Fruit fly (Drosophila melanogaster) whole organism, embryonic: Measurements from ENCODE around the gene CG14636.

Experiments
- Atf-2 ChIP-seq: fragments of 200-800 bp; sonication (Bioruptor generic); optimal IDR thresholded peaks from 2 replicates; lab custom pipeline; 2016; ENCODE audit warnings: missing biosample characterization, missing genetic modification characterization
- Bdp1 ChIP-seq: fragments of 200-800 bp; sonication (Bioruptor generic); optimal IDR thresholded peaks from 3 replicates; lab custom pipeline; 2016; ENCODE audit warnings: missing biosample characterization, missing genetic modification characterization
- CG10274 ChIP-seq: fragments of 200-800 bp; sonication (Bioruptor generic); optimal IDR thresholded peaks from 3 replicates; lab custom pipeline; 2017; ENCODE audit warnings: missing biosample characterization, mild to moderate bottlenecking, missing genetic modification characterization
- CG10654 ChIP-seq: fragments of 200-800 bp; sonication (Bioruptor generic); optimal IDR thresholded peaks from 2 replicates; lab custom pipeline; 2016; ENCODE audit warnings: missing biosample characterization, missing genetic modification characterization
- CG11456 ChIP-seq: fragments of 200-800 bp; sonication (Bioruptor generic); IDR thresholded peaks from 3 replicates; pipeline ENCODE4 v1.3.6; 2022; ENCODE audit warnings: missing biosample characterization, missing genetic modification characterization
- CG11504 ChIP-seq: fragments of 200-800 bp; sonication (Bioruptor generic); optimal IDR thresholded peaks from 3 replicates; lab custom pipeline; 2019; ENCODE audit warnings: missing biosample characterization, mild to moderate bottlenecking, missing genetic modification characterization, moderate library complexity
- CG12219 ChIP-seq: fragments of 200-800 bp; sonication (Bioruptor generic); optimal IDR thresholded peaks from 3 replicates; lab custom pipeline; 2018; ENCODE audit warnings: missing biosample characterization, mild to moderate bottlenecking, missing genetic modification characterization
- CG12391 ChIP-seq: fragments of 200-800 bp; sonication (Bioruptor generic); optimal IDR thresholded peaks from 3 replicates; lab custom pipeline; 2018; ENCODE audit warnings: missing biosample characterization, mild to moderate bottlenecking, missing genetic modification characterization, moderate library complexity
- CG13894 ChIP-seq: fragments of 200-800 bp; sonication (Bioruptor generic); optimal IDR thresholded peaks from 3 replicates; lab custom pipeline; 2018; ENCODE audit warnings: missing biosample characterization, mild to moderate bottlenecking, missing genetic modification characterization, moderate library complexity
- CG15269 ChIP-seq: fragments of 200-800 bp; sonication (Bioruptor generic); optimal IDR thresholded peaks from 2 replicates; lab custom pipeline; 2018; ENCODE audit warnings: missing biosample characterization, mild to moderate bottlenecking, missing genetic modification characterization, moderate library complexity
- CG1529 ChIP-seq: fragments of 200-800 bp; sonication (Bioruptor generic); optimal IDR thresholded peaks from 3 replicates; lab custom pipeline; 2018; ENCODE audit warnings: missing biosample characterization, missing genetic modification characterization
- CG1603 ChIP-seq: fragments of 200-800 bp; sonication (Bioruptor generic); optimal IDR thresholded peaks from 2 replicates; lab custom pipeline; 2019; ENCODE audit warnings: missing biosample characterization, mild to moderate bottlenecking, missing genetic modification characterization, moderate library complexity
- CG16863 ChIP-seq: fragments of 200-800 bp; sonication (Bioruptor generic); optimal IDR thresholded peaks from 3 replicates; lab custom pipeline; 2016; ENCODE audit warnings: missing biosample characterization, missing genetic modification characterization
- CG17186 ChIP-seq: fragments of 200-800 bp; sonication (Bioruptor generic); optimal IDR thresholded peaks from 3 replicates; lab custom pipeline; 2017; ENCODE audit warnings: missing biosample characterization, missing genetic modification reagents, missing genetic modification characterization
- CG17328 ChIP-seq: fragments of 200-800 bp; sonication (Bioruptor generic); IDR thresholded peaks from 2 replicates; pipeline ENCODE4 v1.3.6; 2022; ENCODE audit warnings: missing biosample characterization, missing genetic modification characterization
- CG18619 ChIP-seq: fragments of 200-800 bp; sonication (Bioruptor generic); optimal IDR thresholded peaks from 3 replicates; lab custom pipeline; 2017; ENCODE audit warnings: missing biosample characterization, mild to moderate bottlenecking, missing genetic modification characterization
- CG31388 ChIP-seq: fragments of 200-800 bp; sonication (Bioruptor generic); optimal IDR thresholded peaks from 2 replicates; lab custom pipeline; 2016; ENCODE audit warnings: missing biosample characterization, missing genetic modification characterization
- CG4730 ChIP-seq: fragments of 200-800 bp; sonication (Bioruptor generic); IDR thresholded peaks from 2 replicates; pipeline ENCODE4 v1.3.6; 2022; ENCODE audit warnings: missing biosample characterization, missing genetic modification characterization
- CG6175 ChIP-seq: fragments of 200-800 bp; sonication (Bioruptor generic); IDR thresholded peaks from 3 replicates; pipeline ENCODE4 v1.3.6; 2022; ENCODE audit warnings: missing biosample characterization, missing genetic modification characterization
- CG6254 ChIP-seq: fragments of 200-800 bp; sonication (Bioruptor generic); optimal IDR thresholded peaks from 3 replicates; lab custom pipeline; 2017; ENCODE audit warnings: mild to moderate bottlenecking, missing biosample characterization, missing genetic modification reagents, missing genetic modification characterization
- CG7372 ChIP-seq: fragments of 200-800 bp; sonication (Bioruptor generic); IDR thresholded peaks from 2 replicates; pipeline ENCODE4 v1.3.6; 2022; ENCODE audit warnings: missing biosample characterization, missing genetic modification characterization
- CG7963 ChIP-seq: fragments of 200-800 bp; sonication (Bioruptor generic); IDR thresholded peaks from 3 replicates; pipeline ENCODE4 v1.3.6; 2022; ENCODE audit warnings: missing biosample characterization, missing genetic modification characterization; ENCODE audit not compliant: partially characterized antibody
- CG8290 ChIP-seq, 3 experiments: fragments of 200-800 bp; sonication (Bioruptor generic); optimal IDR thresholded peaks; 2 replicates each; lab custom pipeline; 2016 to 2019; ENCODE audit warnings: missing biosample characterization in 3 of 3, missing genetic modification characterization in 3 of 3, mild to moderate bottlenecking in 2 of 3, moderate library complexity in 1 of 3
- CG8359 ChIP-seq: fragments of 200-800 bp; sonication (Bioruptor generic); optimal IDR thresholded peaks from 2 replicates; lab custom pipeline; 2017; ENCODE audit warnings: missing biosample characterization, mild to moderate bottlenecking, missing genetic modification characterization, borderline replicate concordance
- ERR ChIP-seq: fragments of 200-800 bp; sonication (Bioruptor generic); optimal IDR thresholded peaks from 2 replicates; lab custom pipeline; 2016; ENCODE audit warnings: missing biosample characterization, missing genetic modification characterization
- Fer3 ChIP-seq: fragments of 200-800 bp; sonication (Bioruptor generic); optimal IDR thresholded peaks from 2 replicates; lab custom pipeline; 2018; ENCODE audit warnings: missing biosample characterization, mild to moderate bottlenecking, missing genetic modification characterization, moderate library complexity
- GATAe ChIP-seq: fragments of 200-800 bp; sonication (Bioruptor generic); conservative IDR thresholded peaks from 2 replicates; pipeline ENCODE4 v1.3.6; 2022; ENCODE audit warnings: missing biosample characterization, missing genetic modification characterization
- H2.0 ChIP-seq: fragments of 200-800 bp; sonication (Bioruptor generic); IDR thresholded peaks from 2 replicates; pipeline ENCODE4 v1.3.6; 2022; ENCODE audit warnings: missing biosample characterization, missing genetic modification characterization
- HLHmδ ChIP-seq: fragments of 200-800 bp; sonication (Bioruptor generic); optimal IDR thresholded peaks from 2 replicates; lab custom pipeline; 2018; ENCODE audit warnings: missing biosample characterization, mild to moderate bottlenecking, missing genetic modification characterization, moderate library complexity
- HmgZ ChIP-seq: fragments of 200-800 bp; sonication (Bioruptor generic); optimal IDR thresholded peaks from 2 replicates; lab custom pipeline; 2018; ENCODE audit warnings: missing biosample characterization, mild to moderate bottlenecking, missing genetic modification characterization
- Hr51 ChIP-seq, 2 experiments: fragments of 200-800 bp; sonication (Bioruptor generic); optimal IDR thresholded peaks; 2 replicates in 1 of 2; 3 replicates in 1 of 2; lab custom pipeline; 2016 to 2018; ENCODE audit warnings: missing biosample characterization in 2 of 2, missing genetic modification characterization in 2 of 2, mild to moderate bottlenecking in 1 of 2, moderate library complexity in 1 of 2
- Mad ChIP-seq: fragments of 200-800 bp; sonication (Bioruptor generic); optimal IDR thresholded peaks from 2 replicates; lab custom pipeline; 2016; ENCODE audit warnings: missing biosample characterization, missing genetic modification characterization
- Nf-YC ChIP-seq: fragments of 200-800 bp; optimal IDR thresholded peaks from 3 replicates; lab custom pipeline; 2019; ENCODE audit warnings: missing biosample characterization, mild to moderate bottlenecking, missing genetic modification characterization, moderate library complexity
- Oaz ChIP-seq: fragments of 200-800 bp; sonication (Bioruptor generic); IDR thresholded peaks from 2 replicates; pipeline ENCODE4 v1.3.6; 2022; ENCODE audit warnings: missing biosample characterization, missing genetic modification characterization
- Poxn ChIP-seq: fragments of 200-800 bp; sonication (Bioruptor generic); IDR thresholded peaks from 2 replicates; pipeline ENCODE4 v1.3.6; 2022; ENCODE audit warnings: missing biosample characterization, missing genetic modification characterization
- Tbp ChIP-seq: fragments of >200 bp; optimal IDR thresholded peaks from 2 replicates; lab custom pipeline; 2018; ENCODE audit warnings: missing biosample characterization, missing genetic modification characterization
- aop ChIP-seq: fragments of 200-800 bp; sonication (Bioruptor generic); IDR thresholded peaks from 2 replicates; pipeline ENCODE4 v1.3.6; 2022; ENCODE audit warnings: missing biosample characterization, missing genetic modification characterization
- btn ChIP-seq: fragments of 200-800 bp; sonication (Bioruptor generic); optimal IDR thresholded peaks from 2 replicates; lab custom pipeline; 2016; ENCODE audit warnings: missing biosample characterization, missing genetic modification characterization
- chif ChIP-seq, 2 experiments: fragments of 200-800 bp; sonication (Bioruptor generic); optimal IDR thresholded peaks; 3 replicates each; lab custom pipeline; 2016; ENCODE audit warnings: missing biosample characterization in 2 of 2, missing genetic modification characterization in 2 of 2
- eve ChIP-seq, 2 experiments: fragments of >200 bp; optimal IDR thresholded peaks; 2 replicates each; lab custom pipeline; 2017; ENCODE audit warnings: missing biosample characterization in 2 of 2, missing genetic modification characterization in 2 of 2
- ftz-f1 ChIP-seq: fragments of 200-800 bp; sonication (Bioruptor generic); optimal IDR thresholded peaks from 2 replicates; lab custom pipeline; 2016; ENCODE audit warnings: missing biosample characterization, missing genetic modification characterization
- gro ChIP-seq: fragments of 200-800 bp; sonication (Bioruptor generic); optimal IDR thresholded peaks from 2 replicates; lab custom pipeline; 2016; ENCODE audit warnings: missing biosample characterization, missing genetic modification characterization
- hth ChIP-seq: fragments of >200 bp; optimal IDR thresholded peaks from 2 replicates; lab custom pipeline; 2017; ENCODE audit warnings: inconsistent platforms
- kni ChIP-seq: fragments of 200-800 bp; sonication (Bioruptor generic); optimal IDR thresholded peaks from 3 replicates; lab custom pipeline; 2017; ENCODE audit warnings: mild to moderate bottlenecking, missing biosample characterization, missing genetic modification reagents, missing genetic modification characterization
- nerfin-2 ChIP-seq: fragments of 200-800 bp; sonication (Bioruptor generic); IDR thresholded peaks from 2 replicates; pipeline ENCODE4 v1.3.6; 2022; ENCODE audit warnings: missing biosample characterization, missing genetic modification characterization; ENCODE audit not compliant: partially characterized antibody
- row ChIP-seq: fragments of 200-800 bp; sonication (Bioruptor generic); IDR thresholded peaks from 3 replicates; pipeline ENCODE4 v1.3.6; 2022; ENCODE audit warnings: missing biosample characterization, missing genetic modification characterization
- toy ChIP-seq: fragments of 200-800 bp; sonication (Bioruptor generic); IDR thresholded peaks from 2 replicates; pipeline ENCODE4 v1.3.6; 2022; ENCODE audit warnings: missing biosample characterization, missing genetic modification characterization
- trem ChIP-seq: fragments of 200-800 bp; optimal IDR thresholded peaks from 3 replicates; lab custom pipeline; 2019; ENCODE audit warnings: missing biosample characterization, mild to moderate bottlenecking, missing genetic modification characterization, moderate library complexity
- usp ChIP-seq: fragments of >200 bp; optimal IDR thresholded peaks from 2 replicates; lab custom pipeline; 2017; ENCODE audit warnings: missing biosample characterization, missing genetic modification characterization
- wdn ChIP-seq: fragments of 200-800 bp; sonication (Bioruptor generic); IDR thresholded peaks from 2 replicates; pipeline ENCODE4 v1.3.6; 2022; ENCODE audit warnings: missing biosample characterization, missing genetic modification characterization
- zfh1 ChIP-seq: fragments of 200-800 bp; sonication (Bioruptor generic); IDR thresholded peaks from 3 replicates; pipeline ENCODE4 v1.3.6; 2022; ENCODE audit warnings: missing biosample characterization, missing genetic modification characterization

The CG14636 gene

DNA sequence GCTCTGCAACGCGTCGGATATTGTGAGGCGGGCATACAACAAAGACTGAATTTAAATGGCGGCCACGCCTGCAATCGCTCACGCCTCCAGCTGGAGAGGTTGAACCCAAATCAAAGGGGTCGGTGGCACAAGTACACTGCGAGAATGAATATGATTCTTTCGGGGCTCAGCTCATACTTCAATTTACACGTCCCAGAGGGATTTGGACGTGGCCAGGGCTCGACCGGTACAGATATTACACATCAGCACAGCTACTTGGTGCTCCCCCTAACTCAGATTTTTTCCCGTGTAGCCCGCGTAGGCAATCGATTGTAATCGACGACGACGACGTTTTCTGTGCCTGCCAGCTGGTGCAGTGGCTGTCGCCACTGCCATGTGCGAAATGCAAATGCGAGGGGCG, 1.1 kb downstream of the CG14636 start (continued):
- peak; percentile 74 for TF ChIP-seq CG10654 (GFP tag; lab: Kevin White, UChicago)
- peak; percentile 85 for TF ChIP-seq CG7372 (GFP tag; lab: Robert Waterston, UW)
- no peak for TF ChIP-seq CG7963 (GFP tag; lab: Robert Waterston, UW)
- peak; percentile 74 for TF ChIP-seq CG16863 (GFP tag; lab: Kevin White, UChicago)
- TF ChIP-seq CG8290 (GFP tag; optimal IDR thresholded peaks at IDR 0.05; lab: Kevin White, UChicago): no peak
- TF ChIP-seq CG8290 (tag; optimal IDR thresholded peaks at IDR 0.05; lab: Kevin White, UChicago): peak in 1 of 2 experiments; percentile 95
- no peak for TF ChIP-seq CG13894 (tag; lab: Kevin White, UChicago)
- no peak for TF ChIP-seq usp
- TF ChIP-seq Fer3: peak; percentile 64
- peak; percentile 27 for TF ChIP-seq Nf-YC (tag; lab: Kevin White, UChicago)
- peak; percentile 74; the same call in 1 of the 2 replicates for TF ChIP-seq aop (GFP tag; lab: Robert Waterston, UW)
- TF ChIP-seq CG17186 (GFP tag; lab: Kevin White, UChicago): peak; percentile 44
- peak; percentile 84 for TF ChIP-seq CG15269 (tag; lab: Kevin White, UChicago)
- no peak for TF ChIP-seq Tbp
- TF ChIP-seq hth (lab: Kevin White, UChicago): no peak
- peak; percentile 45 for TF ChIP-seq HmgZ (tag; lab: Kevin White, UChicago)
- peak; percentile 37 for TF ChIP-seq CG10274 (GFP tag; lab: Kevin White, UChicago)
- TF ChIP-seq ftz-f1 (GFP tag; lab: Kevin White, UChicago): no peak
- no peak for TF ChIP-seq gro (GFP tag; lab: Kevin White, UChicago)
- TF ChIP-seq H2.0 (GFP tag; lab: Robert Waterston, UW): peak; percentile 85
- TF ChIP-seq kni (GFP tag; lab: Kevin White, UChicago): peak; percentile 48
- TF ChIP-seq CG12219 (GFP tag; lab: Kevin White, UChicago): peak; percentile 73
- peak; percentile 29 for TF ChIP-seq Mad (GFP tag; lab: Kevin White, UChicago)
- no peak for TF ChIP-seq eve (GFP tag; optimal IDR thresholded peaks at IDR 0.05; lab: Kevin White, UChicago)
- TF ChIP-seq CG11504 (tag; lab: Kevin White, UChicago): peak; percentile 88
- no peak for TF ChIP-seq nerfin-2 (GFP tag; lab: Robert Waterston, UW)
- TF ChIP-seq toy (GFP tag; lab: Robert Waterston, UW): peak; percentile 61; the same call in 1 of the 2 replicates
- peak; percentile 84 for TF ChIP-seq row
- peak; percentile 31 for TF ChIP-seq trem (tag; lab: Kevin White, UChicago)
- peak; percentile 62 for TF ChIP-seq CG1529 (GFP tag; lab: Kevin White, UChicago)
- peak; percentile 59 for TF ChIP-seq Atf-2 (GFP tag; lab: Kevin White, UChicago)
- peak; percentile 51 for TF ChIP-seq Bdp1
- TF ChIP-seq CG4730 (GFP tag; lab: Robert Waterston, UW): peak; percentile 75
- TF ChIP-seq ERR (GFP tag; lab: Kevin White, UChicago): peak; percentile 13
- TF ChIP-seq Oaz (GFP tag; lab: Robert Waterston, UW): peak; percentile 71
- peak; percentile 61 for TF ChIP-seq CG18619 (GFP tag; lab: Kevin White, UChicago)
- TF ChIP-seq CG8359 (GFP tag; lab: Kevin White, UChicago): peak; percentile 42
- TF ChIP-seq Hr51 (GFP tag; optimal IDR thresholded peaks at IDR 0.05; lab: Kevin White, UChicago): peak; percentile 40 to 85
- TF ChIP-seq wdn (GFP tag; lab: Robert Waterston, UW): peak; percentile 69
- TF ChIP-seq CG6254 (GFP tag; lab: Kevin White, UChicago): peak; percentile 60
- no peak for TF ChIP-seq Poxn (GFP tag; lab: Robert Waterston, UW)
- peak; percentile 33; the same call in 1 of the 2 replicates for TF ChIP-seq GATAe (GFP tag; lab: Robert Waterston, UW)
- peak; percentile 93 for TF ChIP-seq zfh1
- peak; percentile 57 to 78 for TF ChIP-seq chif (GFP tag; optimal IDR thresholded peaks at IDR 0.05; lab: Kevin White, UChicago)
- TF ChIP-seq CG31388 (GFP tag; lab: Kevin White, UChicago): peak; percentile 40
- peak; percentile 69 for TF ChIP-seq btn (GFP tag; lab: Kevin White, UChicago)
- peak; percentile 86 for TF ChIP-seq CG17328
- no peak for TF ChIP-seq HLHmδ (GFP tag; lab: Kevin White, UChicago)
- no peak for TF ChIP-seq CG12391 (tag; lab: Kevin White, UChicago)
- peak; percentile 92 for TF ChIP-seq CG1603
- TF ChIP-seq CG6175 (GFP tag; lab: Robert Waterston, UW): peak; percentile 83
- TF ChIP-seq CG11456 (GFP tag; lab: Robert Waterston, UW): peak; percentile 89
